Worm (Caenorhabditis elegans) whole organism, young adult: ENCODE measurements around the gene fipr-2.

ENCODE experiments used
- F23B12.7 ChIP-seq: sonication (generic microtip); optimal IDR thresholded peaks from 2 replicates; lab custom pipeline; 2017; ENCODE audit warnings: missing genetic modification characterization, mild to moderate bottlenecking, missing compliant biosample characterization, antibody characterized with exemption, moderate library complexity; ENCODE audit not compliant: insufficient read depth
- ama-1 ChIP-seq, 3 experiments: fragments of 150-350 bp in 1 of 3; sonication (generic microtip) in 2 of 3; optimal IDR thresholded peaks; 2 replicates each; lab custom pipeline; 2014 to 2018; ENCODE audit warnings: missing biosample characterization in 2 of 3, missing genetic modification characterization in 2 of 3, missing genetic modification reagents in 2 of 3
- attf-6 ChIP-seq: fragments of 200-800 bp; sonication (Bioruptor generic); IDR thresholded peaks from 2 replicates; pipeline ENCODE4 v1.3.6; 2022; ENCODE audit warnings: missing genetic modification reagents, missing genetic modification characterization, missing compliant biosample characterization
- ceh-91 ChIP-seq: fragments of 200-800 bp; sonication (Bioruptor generic); IDR thresholded peaks from 2 replicates; pipeline ENCODE4 v1.3.6; 2022; ENCODE audit warnings: missing genetic modification reagents, missing genetic modification characterization, missing compliant biosample characterization
- die-1 ChIP-seq: sonication (generic microtip); optimal IDR thresholded peaks from 2 replicates; lab custom pipeline; 2016; ENCODE audit warnings: missing genotype, mild to moderate bottlenecking, missing genetic modification characterization, missing compliant biosample characterization
- fkh-3 ChIP-seq: sonication (generic microtip); optimal IDR thresholded peaks from 2 replicates; lab custom pipeline; 2016; ENCODE audit warnings: mild to moderate bottlenecking, missing genetic modification characterization, missing compliant biosample characterization
- lin-26 ChIP-seq: fragments of 200-800 bp; sonication (Bioruptor generic); IDR thresholded peaks from 2 replicates; pipeline ENCODE4 v1.3.6; 2022; ENCODE audit warnings: missing genetic modification reagents, missing genetic modification characterization, missing compliant biosample characterization
- lin-40 ChIP-seq: sonication (generic microtip); optimal IDR thresholded peaks from 2 replicates; lab custom pipeline; 2016; ENCODE audit warnings: missing genetic modification characterization, mild to moderate bottlenecking, missing compliant biosample characterization, missing genotype, missing genetic modification reagents
- mxl-1 ChIP-seq: sonication (generic microtip); optimal IDR thresholded peaks from 2 replicates; lab custom pipeline; 2016; ENCODE audit warnings: missing genetic modification characterization, missing compliant biosample characterization
- pbrm-1 ChIP-seq: fragments of 200-800 bp; sonication (Bioruptor generic); IDR thresholded peaks from 2 replicates; pipeline ENCODE4 v1.3.6; 2022; ENCODE audit warnings: missing genetic modification reagents, missing genetic modification characterization, missing compliant biosample characterization
- pha-4 ChIP-seq: fragments of 150-350 bp; sonication (generic microtip); optimal IDR thresholded peaks from 2 replicates; lab custom pipeline; 2014; ENCODE audit warnings: missing biosample characterization, missing genetic modification reagents, missing genetic modification characterization
- snpc-1.3 ChIP-seq: sonication (generic microtip); optimal IDR thresholded peaks from 2 replicates; lab custom pipeline; 2017; ENCODE audit warnings: missing genetic modification characterization, mild to moderate bottlenecking, missing compliant biosample characterization, antibody characterized with exemption, moderate library complexity, missing genotype, missing genetic modification reagents; ENCODE audit not compliant: insufficient read depth
- somi-1 ChIP-seq: fragments of 200-800 bp; sonication (Bioruptor generic); optimal IDR thresholded peaks from 2 replicates; lab custom pipeline; 2018; ENCODE audit warnings: mild to moderate bottlenecking, missing genetic modification characterization, missing compliant biosample characterization
- unc-62 ChIP-seq: fragments of 150-350 bp; optimal IDR thresholded peaks from 2 replicates; lab custom pipeline; 2014; ENCODE audit warnings: missing biosample characterization, missing genetic modification reagents, missing genetic modification characterization

DNA sequence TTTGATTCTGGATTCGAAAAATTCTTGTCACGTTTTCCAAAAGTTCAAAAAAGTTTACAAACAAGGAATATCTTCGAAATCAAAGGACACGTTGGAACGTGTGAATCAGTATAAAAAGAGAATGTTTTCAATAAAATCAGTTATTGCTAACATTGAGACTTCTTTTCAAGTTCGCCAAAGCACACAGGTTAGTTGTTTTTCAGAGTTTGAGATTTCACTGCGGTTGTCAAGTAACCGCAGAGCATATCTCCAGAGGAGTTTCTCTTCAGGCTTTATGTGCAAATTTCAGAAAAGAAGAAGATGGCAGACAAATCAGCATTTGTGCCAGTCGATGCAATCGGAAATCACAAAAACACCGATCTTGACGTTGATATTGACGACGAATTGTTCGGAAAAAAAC, 21.0 kb downstream of the fipr-2 start, which contains the start of gene K01D12.15:
- TF ChIP-seq ama-1 (optimal IDR thresholded peaks at IDR 0.05; lab: Kevin White, UChicago), result no peak
- TF ChIP-seq ama-1 (GFP tag; optimal IDR thresholded peaks at IDR 0.05; lab: Kevin White, UChicago), result no peak
- no peak for TF ChIP-seq mxl-1 (tag; lab: Kevin White, UChicago)
- no peak for TF ChIP-seq pbrm-1
- no peak for TF ChIP-seq F23B12.7 (tag; lab: Kevin White, UChicago)
- no peak for TF ChIP-seq attf-6
- no peak for TF ChIP-seq unc-62 (GFP tag; lab: Kevin White, UChicago)
- TF ChIP-seq pha-4 (tag; lab: Kevin White, UChicago), result no peak
- TF ChIP-seq fkh-3, result no peak
- TF ChIP-seq lin-26 (GFP tag; lab: Robert Waterston, UW), result no peak
- TF ChIP-seq ceh-91, result no peak
- TF ChIP-seq snpc-1.3 (tag; lab: Kevin White, UChicago), result no peak
- no peak for TF ChIP-seq die-1 (tag; lab: Kevin White, UChicago)
- TF ChIP-seq lin-40 (tag; lab: Kevin White, UChicago), result no peak
- TF ChIP-seq somi-1, result no peak
